Fruit fly (Drosophila melanogaster) whole organism, wandering third instar larva: Measurements from ENCODE around the gene CG3984.

Source experiments
- GATAd ChIP-seq: sonication (Bioruptor generic); optimal IDR thresholded peaks from 2 replicates; lab custom pipeline; 2016; ENCODE audit warnings: missing biosample characterization, missing genetic modification characterization
- Hnf4 ChIP-seq: fragments of 200-800 bp; sonication (Bioruptor generic); optimal IDR thresholded peaks from 2 replicates; lab custom pipeline; 2016; ENCODE audit warnings: missing biosample characterization, mild to moderate bottlenecking, missing genetic modification characterization
- Myc ChIP-seq: fragments of >200 bp; optimal IDR thresholded peaks from 2 replicates; lab custom pipeline; 2017
- Sp1 ChIP-seq: fragments of 200-800 bp; sonication (Bioruptor generic); optimal IDR thresholded peaks from 3 replicates; lab custom pipeline; 2019; ENCODE audit warnings: missing biosample characterization, mild to moderate bottlenecking, missing genetic modification characterization, moderate library complexity
- dl ChIP-seq, 2 experiments: fragments of 175-275, 200-275 bp in 1 of 2; fragments of 200-275 bp in 1 of 2; sonication (Bioruptor generic); optimal IDR thresholded peaks; lab custom pipeline; 2018; ENCODE audit warnings: mild to moderate bottlenecking in 2 of 2, missing biosample characterization in 2 of 2, missing genetic modification characterization in 2 of 2, moderate library complexity in 2 of 2; ENCODE audit not compliant: partially characterized antibody in 2 of 2, insufficient read depth in 1 of 2
- psq ChIP-seq: fragments of 200-800 bp; sonication (Bioruptor generic); optimal IDR thresholded peaks from 3 replicates; lab custom pipeline; 2017; ENCODE audit warnings: missing biosample characterization, mild to moderate bottlenecking, missing genetic modification characterization, moderate library complexity
- sage ChIP-seq: fragments of 200-800 bp; sonication (Bioruptor generic); optimal IDR thresholded peaks from 2 replicates; lab custom pipeline; 2016; ENCODE audit warnings: missing biosample characterization, mild to moderate bottlenecking, missing genetic modification characterization
- usp ChIP-seq: fragments of >200 bp; optimal IDR thresholded peaks from 2 replicates; lab custom pipeline; 2017; ENCODE audit warnings: missing biosample characterization, missing genetic modification characterization

dm6 chr3R:15091680-15092343, 45.1 kb upstream of the CG3984 start:
- TF ChIP-seq sage (GFP tag; lab: Kevin White, UChicago) (peak; percentile 2), Sp1 (GFP tag; lab: Kevin White, UChicago) (peak; percentile 12), psq (GFP tag; lab: Kevin White, UChicago) (peak; percentile 69), Hnf4 (GFP tag; lab: Kevin White, UChicago) (no peak), dl (GFP tag; optimal IDR thresholded peaks at IDR 0.05; lab: Kevin White, UChicago; ENCODE audit: insufficient read depth in 1 of 2, partially characterized antibody in 2 of 2) (peak in 1 of 2 experiments; percentile 26), GATAd (no peak), usp (no peak), Myc (lab: Kevin White, UChicago) (no peak)
